Fruit fly (Drosophila melanogaster) whole organism, adult: ENCODE measurements around the gene GstT3.
A peak's percentile ranks its signal among the peaks of the same experiment; 100 is the strongest.

Experiments
- CG11617 ChIP-seq: fragments of 200-800 bp; sonication (Bioruptor generic); optimal IDR thresholded peaks from 2 replicates; lab custom pipeline; 2017; ENCODE audit warnings: mild to moderate bottlenecking, missing biosample characterization, missing genetic modification reagents, missing genetic modification characterization
- CG12768 ChIP-seq: fragments of 200-800 bp; sonication (Bioruptor generic); optimal IDR thresholded peaks from 2 replicates; lab custom pipeline; 2017; ENCODE audit warnings: missing biosample characterization, missing genetic modification characterization, mild to moderate bottlenecking, moderate library complexity, missing genetic modification reagents
- CG14711 ChIP-seq: fragments of 200-800 bp; sonication (Bioruptor generic); optimal IDR thresholded peaks from 2 replicates; lab custom pipeline; 2018; ENCODE audit warnings: missing biosample characterization, mild to moderate bottlenecking, missing genetic modification characterization, moderate library complexity
- CG1620 ChIP-seq: fragments of 200-800 bp; sonication (Bioruptor generic); optimal IDR thresholded peaks from 2 replicates; lab custom pipeline; 2016; ENCODE audit warnings: missing biosample characterization, missing genetic modification characterization
- CG33017 ChIP-seq: fragments of 200-800 bp; sonication (Bioruptor generic); optimal IDR thresholded peaks from 2 replicates; lab custom pipeline; 2018; ENCODE audit warnings: missing biosample characterization, mild to moderate bottlenecking, missing genetic modification characterization, moderate library complexity
- CG5204 ChIP-seq: fragments of 200-800 bp; sonication (Bioruptor generic); optimal IDR thresholded peaks from 2 replicates; lab custom pipeline; 2016; ENCODE audit warnings: missing biosample characterization, missing genetic modification characterization
- CG7045 ChIP-seq: fragments of 200-800 bp; sonication (Bioruptor generic); optimal IDR thresholded peaks from 2 replicates; lab custom pipeline; 2017; ENCODE audit warnings: missing biosample characterization, mild to moderate bottlenecking, missing genetic modification characterization
- CG7101 ChIP-seq: fragments of 200-800 bp; sonication (Bioruptor generic); optimal IDR thresholded peaks from 2 replicates; lab custom pipeline; 2018; ENCODE audit warnings: missing biosample characterization, mild to moderate bottlenecking, missing genetic modification characterization, moderate library complexity
- Clk ChIP-seq: fragments of 200-800 bp; sonication (Bioruptor generic); optimal IDR thresholded peaks from 2 replicates; lab custom pipeline; 2017; ENCODE audit warnings: missing biosample characterization, missing genetic modification characterization
- Hr96 ChIP-seq: fragments of 200-800 bp; sonication (Bioruptor generic); optimal IDR thresholded peaks from 2 replicates; lab custom pipeline; 2016; ENCODE audit warnings: missing biosample characterization, missing genetic modification characterization
- Mnt ChIP-seq: fragments of 200-800 bp; sonication (Bioruptor generic); optimal IDR thresholded peaks from 2 replicates; lab custom pipeline; 2016; ENCODE audit warnings: missing biosample characterization, mild to moderate bottlenecking, missing genetic modification characterization
- bab1 ChIP-seq: fragments of 200-800 bp; sonication (Bioruptor generic); optimal IDR thresholded peaks from 3 replicates; lab custom pipeline; 2019; ENCODE audit warnings: missing biosample characterization, mild to moderate bottlenecking, missing genetic modification characterization, moderate library complexity
- cic ChIP-seq: fragments of 200-800 bp; sonication (Bioruptor generic); optimal IDR thresholded peaks from 2 replicates; lab custom pipeline; 2017; ENCODE audit warnings: missing biosample characterization, mild to moderate bottlenecking, missing genetic modification characterization, moderate library complexity
- cnc ChIP-seq, 2 experiments: fragments of >200 bp; optimal IDR thresholded peaks; 2 replicates each; lab custom pipeline; 2017
- kay ChIP-seq: fragments of 200-800 bp; sonication (Bioruptor generic); peaks from one replicate; lab custom pipeline; 2016; ENCODE audit warnings: missing biosample characterization, missing genetic modification characterization, borderline replicate concordance
- ovo ChIP-seq: fragments of 200-800 bp; sonication (Bioruptor generic); optimal IDR thresholded peaks from 2 replicates; lab custom pipeline; 2016; ENCODE audit warnings: missing biosample characterization, missing genetic modification characterization
- pad ChIP-seq: fragments of 200-800 bp; sonication (Bioruptor generic); optimal IDR thresholded peaks from 3 replicates; lab custom pipeline; 2017; ENCODE audit warnings: missing biosample characterization, missing genetic modification characterization, mild to moderate bottlenecking, moderate library complexity, missing genetic modification reagents
- tj ChIP-seq: fragments of 200-800 bp; sonication (Bioruptor generic); optimal IDR thresholded peaks from 3 replicates; lab custom pipeline; 2017; ENCODE audit warnings: missing biosample characterization, mild to moderate bottlenecking, missing genetic modification characterization, moderate library complexity
- toe ChIP-seq: fragments of 200-800 bp; sonication (Bioruptor generic); optimal IDR thresholded peaks from 2 replicates; lab custom pipeline; 2016; ENCODE audit warnings: missing biosample characterization, missing genetic modification characterization

GstT3 gene

DNA sequence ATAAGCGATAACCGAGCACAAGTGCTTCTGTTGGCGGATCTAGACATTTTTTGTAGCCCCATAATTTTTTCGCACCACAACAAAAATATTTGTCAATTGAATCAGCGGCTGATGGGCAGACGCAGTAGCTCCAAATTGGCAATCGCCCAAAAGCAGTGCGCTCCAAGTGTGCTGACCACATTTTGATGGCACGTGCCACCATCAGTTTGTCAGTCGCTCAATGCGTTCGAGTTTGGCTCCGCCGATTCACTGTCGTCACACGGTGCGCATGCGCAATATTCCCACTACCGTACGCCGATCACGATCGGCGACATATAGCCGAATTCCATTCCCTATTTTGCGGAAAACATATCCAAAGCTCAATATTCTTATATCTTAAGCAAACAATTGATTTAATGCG is 11.4 kb downstream of the GstT3 start:
- no peak for TF ChIP-seq CG7045 (GFP tag; lab: Kevin White, UChicago)
- TF ChIP-seq CG11617 (GFP tag; lab: Kevin White, UChicago): no peak
- no peak for TF ChIP-seq ovo (GFP tag; lab: Kevin White, UChicago)
- TF ChIP-seq CG7101 (tag; lab: Kevin White, UChicago): no peak
- no peak for TF ChIP-seq bab1 (GFP tag; lab: Kevin White, UChicago)
- TF ChIP-seq CG1620 (GFP tag; lab: Kevin White, UChicago): no peak
- TF ChIP-seq cic (GFP tag; lab: Kevin White, UChicago): no peak
- TF ChIP-seq kay (GFP tag; lab: Kevin White, UChicago): no peak
- TF ChIP-seq CG33017 (tag; lab: Kevin White, UChicago): no peak
- TF ChIP-seq CG12768 (GFP tag; lab: Kevin White, UChicago): no peak
- TF ChIP-seq Mnt: no peak
- no peak for TF ChIP-seq CG5204 (GFP tag; lab: Kevin White, UChicago)
- TF ChIP-seq cnc (optimal IDR thresholded peaks at IDR 0.05; lab: Kevin White, UChicago): no peak
- TF ChIP-seq Clk (GFP tag; lab: Kevin White, UChicago): no peak
- TF ChIP-seq toe (GFP tag; lab: Kevin White, UChicago): no peak

DNA sequence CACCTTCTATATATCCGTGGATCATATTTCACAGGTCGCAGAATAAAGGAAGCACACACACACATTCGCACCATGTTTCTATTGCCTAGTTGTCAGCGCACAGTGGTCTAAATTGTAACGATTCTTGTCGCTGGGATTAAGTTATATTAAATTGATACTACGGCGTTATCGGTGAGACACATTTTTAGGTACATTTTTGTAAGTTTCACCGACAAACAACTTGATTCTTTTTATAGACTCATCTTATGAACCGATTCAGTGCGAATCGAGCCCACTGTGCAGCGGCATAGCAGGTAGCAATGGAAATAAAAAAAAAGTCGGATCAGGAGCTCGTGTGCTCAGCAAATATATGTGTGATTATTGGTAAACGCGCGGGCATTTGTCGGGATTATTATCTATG is 13.1 kb downstream of the GstT3 start:
- peak; percentile 28 for TF ChIP-seq toe (GFP tag; lab: Kevin White, UChicago)
- no peak for TF ChIP-seq tj (GFP tag; lab: Kevin White, UChicago)
- TF ChIP-seq CG7045 (GFP tag; lab: Kevin White, UChicago): peak; percentile 40
- TF ChIP-seq CG12768 (GFP tag; lab: Kevin White, UChicago): no peak
- peak; percentile 57 for TF ChIP-seq Hr96 (GFP tag; lab: Kevin White, UChicago)
- TF ChIP-seq CG7101 (tag; lab: Kevin White, UChicago): peak; percentile 43
- TF ChIP-seq CG11617 (GFP tag; lab: Kevin White, UChicago): peak; percentile 19
- peak; percentile 58 for TF ChIP-seq CG14711 (tag; lab: Kevin White, UChicago)
- no peak for TF ChIP-seq CG1620 (GFP tag; lab: Kevin White, UChicago)
- TF ChIP-seq CG33017 (tag; lab: Kevin White, UChicago): peak; percentile 59
- peak; percentile 39 for TF ChIP-seq CG5204 (GFP tag; lab: Kevin White, UChicago)

DNA sequence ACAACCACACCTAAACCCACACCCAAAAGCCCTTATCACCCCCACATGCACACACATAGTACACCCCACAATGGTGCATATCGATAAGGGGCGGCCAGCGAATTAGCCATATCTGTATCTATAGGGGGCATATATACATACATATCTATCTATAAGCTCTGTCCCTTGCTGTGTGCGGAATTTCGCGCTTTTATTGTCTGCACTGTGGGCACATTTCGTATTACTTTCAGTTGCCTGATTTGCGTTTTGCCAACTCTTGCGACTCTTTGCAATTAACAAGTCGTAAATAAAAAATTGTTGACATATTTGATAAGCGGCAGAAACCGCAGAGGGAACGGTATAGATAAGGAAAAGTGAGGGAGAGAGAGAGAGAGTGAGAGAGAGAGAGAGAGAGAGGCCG is 14.1 kb downstream of the GstT3 start:
- TF ChIP-seq pad (GFP tag; lab: Kevin White, UChicago): peak; percentile 26
- peak; percentile 38 for TF ChIP-seq bab1 (GFP tag; lab: Kevin White, UChicago)
- TF ChIP-seq CG33017 (tag; lab: Kevin White, UChicago): no peak
- no peak for TF ChIP-seq toe (GFP tag; lab: Kevin White, UChicago)
- no peak for TF ChIP-seq CG11617 (GFP tag; lab: Kevin White, UChicago)
- TF ChIP-seq CG7101 (tag; lab: Kevin White, UChicago): no peak
- TF ChIP-seq cnc (optimal IDR thresholded peaks at IDR 0.05; lab: Kevin White, UChicago): no peak
- no peak for TF ChIP-seq CG1620 (GFP tag; lab: Kevin White, UChicago)
- peak; percentile 54 for TF ChIP-seq tj (GFP tag; lab: Kevin White, UChicago)
- TF ChIP-seq kay (GFP tag; lab: Kevin White, UChicago): no peak
- TF ChIP-seq Mnt: peak; percentile 38
- TF ChIP-seq cic (GFP tag; lab: Kevin White, UChicago): peak; percentile 71

DNA sequence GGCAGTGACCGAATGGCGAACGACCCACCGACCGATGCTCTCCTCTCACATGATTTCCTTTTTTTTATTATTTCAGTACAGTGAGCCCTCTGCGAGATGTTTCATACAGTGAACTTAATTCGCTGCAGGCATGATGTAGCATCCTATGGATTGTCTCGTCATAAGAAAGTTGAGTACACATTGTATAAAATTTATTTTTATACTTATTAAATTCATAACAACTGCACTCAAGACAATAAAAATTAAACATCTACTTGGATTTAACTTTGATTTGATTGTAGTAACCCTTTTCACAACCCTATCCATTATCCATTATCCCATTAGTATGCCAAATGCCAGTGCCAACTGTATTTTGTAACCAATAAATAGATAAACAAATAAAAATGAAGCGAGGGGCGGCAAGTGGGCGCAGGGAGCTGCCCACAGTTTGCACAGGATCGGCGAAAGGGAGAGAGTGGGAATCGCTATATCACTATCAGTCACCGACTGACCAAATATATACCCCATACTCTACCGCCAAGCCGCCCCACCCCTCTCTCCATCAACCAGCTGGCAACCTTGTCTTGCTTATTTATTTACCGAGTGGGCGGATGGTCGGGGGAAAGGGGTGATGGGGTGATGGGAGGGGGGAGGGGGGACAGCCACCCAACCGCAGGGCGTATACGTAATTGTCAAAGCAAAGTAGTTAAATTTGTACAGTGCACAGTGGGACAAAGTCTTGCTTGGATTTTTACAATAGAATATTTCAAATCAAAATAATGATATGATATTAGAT is 15.7 kb downstream of the GstT3 start:
- TF ChIP-seq CG14711 (tag; lab: Kevin White, UChicago): peak; percentile 47
- TF ChIP-seq CG12768 (GFP tag; lab: Kevin White, UChicago): peak; percentile 26
- no peak for TF ChIP-seq tj (GFP tag; lab: Kevin White, UChicago)
- TF ChIP-seq CG7101 (tag; lab: Kevin White, UChicago): peak; percentile 3
- TF ChIP-seq kay (GFP tag; lab: Kevin White, UChicago): no peak
- TF ChIP-seq toe (GFP tag; lab: Kevin White, UChicago): no peak
- no peak for TF ChIP-seq CG11617 (GFP tag; lab: Kevin White, UChicago)
- TF ChIP-seq CG5204 (GFP tag; lab: Kevin White, UChicago): no peak
- no peak for TF ChIP-seq Mnt
- no peak for TF ChIP-seq bab1 (GFP tag; lab: Kevin White, UChicago)
- TF ChIP-seq pad (GFP tag; lab: Kevin White, UChicago): no peak
- no peak for TF ChIP-seq ovo (GFP tag; lab: Kevin White, UChicago)

DNA sequence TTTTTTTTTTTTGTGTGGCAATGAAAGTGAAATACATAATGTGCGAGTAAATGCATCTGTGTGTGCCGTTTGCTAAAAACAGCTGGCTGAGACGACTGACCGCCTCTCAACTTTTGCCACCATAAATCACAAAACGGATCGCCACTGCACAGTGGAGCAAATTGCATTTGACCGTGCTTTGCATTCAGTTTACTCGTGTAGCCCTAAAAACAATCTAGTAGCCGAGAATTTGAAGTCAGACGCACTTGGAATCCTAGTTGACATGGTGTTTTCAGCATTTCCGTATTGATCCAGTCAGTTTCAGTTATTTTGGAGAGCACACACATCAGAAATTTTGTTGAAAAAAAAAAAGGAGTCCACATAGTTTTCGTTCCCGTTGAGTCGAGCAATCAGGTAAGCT is 18.6 kb downstream of the GstT3 start, which contains the start of gene CG15461:
Gene CG15461 (plus strand): TSS at position 301 of the 400 bp plus-strand sequence.
- TF ChIP-seq cnc (optimal IDR thresholded peaks at IDR 0.05; lab: Kevin White, UChicago) (no peak), Clk (GFP tag; lab: Kevin White, UChicago) (no peak), Mnt (no peak)

DNA sequence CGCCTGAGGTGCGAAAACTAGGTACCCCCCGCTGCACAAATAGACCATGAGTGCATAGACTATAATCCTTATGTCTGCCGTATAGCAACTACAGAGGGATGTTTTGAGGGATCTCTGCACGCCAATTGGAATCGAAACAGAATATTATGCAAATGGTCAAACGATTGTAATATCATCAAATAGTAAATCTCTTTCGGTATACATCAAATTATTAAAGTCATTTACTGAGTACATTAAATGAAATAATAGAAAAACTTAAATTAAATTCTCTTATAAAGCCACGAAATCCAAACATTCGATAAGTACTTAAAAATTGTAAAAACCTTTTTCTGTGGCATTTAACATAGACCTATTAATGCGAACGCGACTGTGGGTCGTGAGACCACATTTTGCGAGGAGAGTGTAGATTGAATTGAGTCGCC is 21.5 kb downstream of the GstT3 start:
- peak; percentile 15 for TF ChIP-seq CG1620 (GFP tag; lab: Kevin White, UChicago)
- peak; percentile 18 for TF ChIP-seq CG14711 (tag; lab: Kevin White, UChicago)
- peak; percentile 5 for TF ChIP-seq Hr96 (GFP tag; lab: Kevin White, UChicago)
- TF ChIP-seq pad (GFP tag; lab: Kevin White, UChicago): peak; percentile 43
- TF ChIP-seq cnc (optimal IDR thresholded peaks at IDR 0.05; lab: Kevin White, UChicago): no peak
- TF ChIP-seq CG5204 (GFP tag; lab: Kevin White, UChicago): peak; percentile 47
- no peak for TF ChIP-seq CG12768 (GFP tag; lab: Kevin White, UChicago)
- peak; percentile 8 for TF ChIP-seq CG7101 (tag; lab: Kevin White, UChicago)
- TF ChIP-seq CG33017 (tag; lab: Kevin White, UChicago): no peak
- no peak for TF ChIP-seq kay (GFP tag; lab: Kevin White, UChicago)
- TF ChIP-seq cic (GFP tag; lab: Kevin White, UChicago): no peak
- peak; percentile 83 for TF ChIP-seq bab1 (GFP tag; lab: Kevin White, UChicago)
- TF ChIP-seq CG11617 (GFP tag; lab: Kevin White, UChicago): peak; percentile 40
- TF ChIP-seq CG7045 (GFP tag; lab: Kevin White, UChicago): peak; percentile 10
